Fruit fly (Drosophila melanogaster) whole organism, embryonic: ENCODE measurements around the gene CG2854.

ENCODE experiments used
- Atf6 ChIP-seq: fragments of 200-800 bp; sonication (Bioruptor generic); IDR thresholded peaks from 2 replicates; pipeline ENCODE4 v1.3.6; 2022; ENCODE audit warnings: missing biosample characterization, missing genetic modification characterization
- Bgb ChIP-seq: fragments of 200-800 bp; sonication (Bioruptor generic); IDR thresholded peaks from 2 replicates; pipeline ENCODE4 v1.3.6; 2022; ENCODE audit warnings: missing biosample characterization, missing genetic modification characterization; ENCODE audit not compliant: partially characterized antibody
- Bteb2 ChIP-seq: fragments of 200-800 bp; sonication (Bioruptor generic); optimal IDR thresholded peaks from 2 replicates; lab custom pipeline; 2016; ENCODE audit warnings: missing biosample characterization, missing genetic modification characterization
- CG11504 ChIP-seq: fragments of 200-800 bp; sonication (Bioruptor generic); optimal IDR thresholded peaks from 3 replicates; lab custom pipeline; 2019; ENCODE audit warnings: missing biosample characterization, mild to moderate bottlenecking, missing genetic modification characterization, moderate library complexity
- CG12299 ChIP-seq: fragments of 200-800 bp; sonication (Bioruptor generic); optimal IDR thresholded peaks from 2 replicates; lab custom pipeline; 2018; ENCODE audit warnings: missing biosample characterization, mild to moderate bottlenecking, missing genetic modification characterization
- CG17328 ChIP-seq: fragments of 200-800 bp; sonication (Bioruptor generic); IDR thresholded peaks from 2 replicates; pipeline ENCODE4 v1.3.6; 2022; ENCODE audit warnings: missing biosample characterization, missing genetic modification characterization
- CG2712 ChIP-seq: fragments of 200-800 bp; optimal IDR thresholded peaks from 3 replicates; lab custom pipeline; 2019; ENCODE audit warnings: missing biosample characterization, mild to moderate bottlenecking, missing genetic modification characterization, moderate library complexity
- CG34422 ChIP-seq: fragments of 200-800 bp; sonication (Bioruptor generic); IDR thresholded peaks from 3 replicates; pipeline ENCODE4 v1.3.6; 2022; ENCODE audit warnings: missing biosample characterization, missing genetic modification characterization
- CG4360 ChIP-seq: fragments of 200-800 bp; sonication (Bioruptor generic); IDR thresholded peaks from 2 replicates; pipeline ENCODE4 v1.3.6; 2022; ENCODE audit warnings: missing biosample characterization, missing genetic modification characterization
- CG43689 ChIP-seq: fragments of 200-800 bp; sonication (Bioruptor generic); IDR thresholded peaks from 2 replicates; pipeline ENCODE4 v1.3.6; 2022; ENCODE audit warnings: missing biosample characterization, missing genetic modification characterization
- CG4404 ChIP-seq: fragments of 200-800 bp; sonication (Bioruptor generic); IDR thresholded peaks from 2 replicates; pipeline ENCODE4 v1.3.6; 2022; ENCODE audit warnings: missing biosample characterization, missing genetic modification characterization
- CG9817 ChIP-seq: fragments of 200-800 bp; sonication (Bioruptor generic); optimal IDR thresholded peaks from 2 replicates; lab custom pipeline; 2018; ENCODE audit warnings: missing biosample characterization, mild to moderate bottlenecking, missing genetic modification characterization, moderate library complexity
- Camta ChIP-seq: fragments of 200-800 bp; sonication (Bioruptor generic); optimal IDR thresholded peaks from 2 replicates; lab custom pipeline; 2016; ENCODE audit warnings: missing biosample characterization, missing genetic modification characterization
- Chrac-16 ChIP-seq: fragments of 200-800 bp; sonication (Bioruptor generic); optimal IDR thresholded peaks from 3 replicates; lab custom pipeline; 2016; ENCODE audit warnings: missing biosample characterization, missing genetic modification characterization
- Dbx ChIP-seq: fragments of 200-800 bp; sonication (Bioruptor generic); IDR thresholded peaks from 3 replicates; pipeline ENCODE4 v1.3.6; 2022; ENCODE audit warnings: missing biosample characterization, missing genetic modification characterization
- Doc3 ChIP-seq: fragments of 200-800 bp; sonication (Bioruptor generic); IDR thresholded peaks from 3 replicates; pipeline ENCODE4 v1.3.6; 2022; ENCODE audit warnings: missing biosample characterization, missing genetic modification characterization; ENCODE audit not compliant: partially characterized antibody
- Dp ChIP-seq: fragments of 200-800 bp; sonication (Bioruptor generic); optimal IDR thresholded peaks from 2 replicates; lab custom pipeline; 2018; ENCODE audit warnings: missing biosample characterization, mild to moderate bottlenecking, missing genetic modification characterization, moderate library complexity
- Eip74EF ChIP-seq, 2 experiments: fragments of 200-800 bp in 1 of 2; fragments of >200 bp in 1 of 2; sonication (Bioruptor generic) in 1 of 2; optimal IDR thresholded peaks; 2 replicates each; lab custom pipeline; 2017 to 2019; ENCODE audit warnings: missing biosample characterization in 2 of 2, missing genetic modification characterization in 2 of 2, mild to moderate bottlenecking in 1 of 2, moderate library complexity in 1 of 2
- Ets65A ChIP-seq: fragments of 200-800 bp; sonication (Bioruptor generic); peaks from one replicate; lab custom pipeline; 2016; ENCODE audit warnings: missing biosample characterization, missing genetic modification characterization
- HLH3B ChIP-seq: fragments of 200-800 bp; sonication (Bioruptor generic); IDR thresholded peaks from 2 replicates; pipeline ENCODE4 v1.3.6; 2022; ENCODE audit warnings: missing biosample characterization, missing genetic modification characterization
- Hr51 ChIP-seq, 2 experiments: fragments of 200-800 bp; sonication (Bioruptor generic); optimal IDR thresholded peaks; 2 replicates in 1 of 2; 3 replicates in 1 of 2; lab custom pipeline; 2016 to 2018; ENCODE audit warnings: missing biosample characterization in 2 of 2, missing genetic modification characterization in 2 of 2, mild to moderate bottlenecking in 1 of 2, moderate library complexity in 1 of 2
- Lhr ChIP-seq: fragments of 200-800 bp; sonication (Bioruptor generic); optimal IDR thresholded peaks from 3 replicates; lab custom pipeline; 2017; ENCODE audit warnings: mild to moderate bottlenecking, missing biosample characterization, missing genetic modification reagents, missing genetic modification characterization
- Max ChIP-seq: fragments of 200-800 bp; sonication (Bioruptor generic); optimal IDR thresholded peaks from 2 replicates; lab custom pipeline; 2016; ENCODE audit warnings: missing biosample characterization, mild to moderate bottlenecking, missing genetic modification characterization
- Mes4 ChIP-seq: fragments of 200-800 bp; sonication (Bioruptor generic); optimal IDR thresholded peaks from 2 replicates; lab custom pipeline; 2016; ENCODE audit warnings: missing biosample characterization, missing genetic modification characterization
- NC2α ChIP-seq: fragments of 200-800 bp; sonication (Bioruptor generic); optimal IDR thresholded peaks from 2 replicates; lab custom pipeline; 2016; ENCODE audit warnings: missing biosample characterization, missing genetic modification characterization
- Rfx ChIP-seq: fragments of 200-800 bp; sonication (Bioruptor generic); IDR thresholded peaks from 2 replicates; pipeline ENCODE4 v1.3.6; 2022; ENCODE audit warnings: missing biosample characterization, missing genetic modification characterization
- Spps ChIP-seq: fragments of 200-800 bp; sonication (Bioruptor generic); optimal IDR thresholded peaks from 2 replicates; lab custom pipeline; 2018; ENCODE audit warnings: missing biosample characterization, mild to moderate bottlenecking, missing genetic modification characterization
- ac ChIP-seq: fragments of 200-800 bp; sonication (Bioruptor generic); optimal IDR thresholded peaks from 3 replicates; lab custom pipeline; 2017; ENCODE audit warnings: missing biosample characterization, mild to moderate bottlenecking, missing genetic modification characterization
- al ChIP-seq: fragments of 200-800 bp; sonication (Bioruptor generic); IDR thresholded peaks from 2 replicates; pipeline ENCODE4 v1.3.6; 2022; ENCODE audit warnings: missing biosample characterization, missing genetic modification characterization
- ap ChIP-seq: fragments of 200-800 bp; sonication (Bioruptor generic); IDR thresholded peaks from 2 replicates; pipeline ENCODE4 v1.3.6; 2022; ENCODE audit warnings: missing biosample characterization, missing genetic modification characterization
- bsh ChIP-seq, 2 experiments: fragments of 200-800 bp; sonication (Bioruptor generic); optimal IDR thresholded peaks; 2 replicates each; lab custom pipeline; 2017 to 2018; ENCODE audit warnings: mild to moderate bottlenecking in 2 of 2, missing biosample characterization in 2 of 2, missing genetic modification characterization in 2 of 2, moderate library complexity in 1 of 2
- corto ChIP-seq: fragments of 200-800 bp; sonication (Bioruptor generic); optimal IDR thresholded peaks from 2 replicates; lab custom pipeline; 2016; ENCODE audit warnings: missing biosample characterization, mild to moderate bottlenecking, missing genetic modification characterization, moderate library complexity
- exex ChIP-seq: fragments of 200-800 bp; sonication (Bioruptor generic); optimal IDR thresholded peaks from 4 replicates; lab custom pipeline; 2018; ENCODE audit warnings: missing biosample characterization, mild to moderate bottlenecking, missing genetic modification characterization, moderate library complexity
- gem ChIP-seq: fragments of 200-800 bp; sonication (Bioruptor generic); optimal IDR thresholded peaks from 2 replicates; lab custom pipeline; 2019; ENCODE audit warnings: missing biosample characterization, mild to moderate bottlenecking, missing genetic modification characterization, moderate library complexity
- grau ChIP-seq: fragments of 200-800 bp; optimal IDR thresholded peaks from 3 replicates; lab custom pipeline; 2019; ENCODE audit warnings: missing biosample characterization, mild to moderate bottlenecking, missing genetic modification characterization, moderate library complexity
- gsb-n ChIP-seq: fragments of 200-800 bp; sonication (Bioruptor generic); optimal IDR thresholded peaks from 3 replicates; lab custom pipeline; 2018; ENCODE audit warnings: missing biosample characterization, mild to moderate bottlenecking, missing genetic modification characterization
- hkb ChIP-seq, 2 experiments: fragments of 200-800 bp in 1 of 2; fragments of >200 bp in 1 of 2; sonication (Bioruptor generic) in 1 of 2; IDR thresholded peaks in 1 of 2; optimal IDR thresholded peaks in 1 of 2; 2 replicates each; pipeline versions ENCODE4 v1.3.6 to Lab custom; 2017 to 2022; ENCODE audit warnings: missing biosample characterization in 1 of 2, missing genetic modification characterization in 1 of 2
- lbe ChIP-seq: fragments of 200-800 bp; sonication (Bioruptor generic); optimal IDR thresholded peaks from 2 replicates; lab custom pipeline; 2016; ENCODE audit warnings: missing biosample characterization, mild to moderate bottlenecking, missing genetic modification characterization
- lov ChIP-seq, 2 experiments: fragments of 200-800 bp in 1 of 2; fragments of >200 bp in 1 of 2; sonication (Bioruptor generic) in 1 of 2; IDR thresholded peaks in 1 of 2; optimal IDR thresholded peaks in 1 of 2; 2 replicates in 1 of 2; 3 replicates in 1 of 2; pipeline versions ENCODE4 v1.3.6 to Lab custom; 2017 to 2022; ENCODE audit warnings: missing biosample characterization in 1 of 2, missing genetic modification characterization in 1 of 2
- nom ChIP-seq: fragments of 200-800 bp; sonication (Bioruptor generic); optimal IDR thresholded peaks from 2 replicates; lab custom pipeline; 2017; ENCODE audit warnings: missing biosample characterization, missing genetic modification characterization, mild to moderate bottlenecking, moderate library complexity, missing genetic modification reagents
- pan ChIP-seq, 4 experiments: fragments of >200 bp in 3 of 4; fragments of 200-800 bp in 1 of 4; sonication (Bioruptor generic) in 1 of 4; optimal IDR thresholded peaks in 3 of 4; IDR thresholded peaks in 1 of 4; 2 replicates each; pipeline versions ENCODE4 v1.3.6 to Lab custom; 2017 to 2022; ENCODE audit warnings: missing biosample characterization in 2 of 4, missing genetic modification characterization in 2 of 4, mixed read lengths in 1 of 4
- pros ChIP-seq: fragments of 200-800 bp; sonication (Bioruptor generic); optimal IDR thresholded peaks from 3 replicates; lab custom pipeline; 2019; ENCODE audit warnings: missing biosample characterization, mild to moderate bottlenecking, missing genetic modification characterization, moderate library complexity
- row ChIP-seq: fragments of 200-800 bp; sonication (Bioruptor generic); IDR thresholded peaks from 3 replicates; pipeline ENCODE4 v1.3.6; 2022; ENCODE audit warnings: missing biosample characterization, missing genetic modification characterization
- run ChIP-seq: fragments of 200-800 bp; sonication (Bioruptor generic); optimal IDR thresholded peaks from 3 replicates; lab custom pipeline; 2018; ENCODE audit warnings: missing biosample characterization, mild to moderate bottlenecking, missing genetic modification characterization
- sd ChIP-seq: fragments of 200-800 bp; sonication (Bioruptor generic); optimal IDR thresholded peaks from 3 replicates; lab custom pipeline; 2018; ENCODE audit warnings: missing biosample characterization, mild to moderate bottlenecking, missing genetic modification characterization, moderate library complexity
- sima ChIP-seq: fragments of 200-800 bp; sonication (Bioruptor generic); optimal IDR thresholded peaks from 2 replicates; lab custom pipeline; 2016; ENCODE audit warnings: missing biosample characterization, missing genetic modification characterization
- sisA ChIP-seq: fragments of 200-800 bp; sonication (Bioruptor generic); IDR thresholded peaks from 2 replicates; pipeline ENCODE4 v1.3.6; 2022; ENCODE audit warnings: missing biosample characterization, missing genetic modification characterization
- sr ChIP-seq: fragments of 200-800 bp; sonication (Bioruptor generic); IDR thresholded peaks from 3 replicates; pipeline ENCODE4 v1.3.6; 2022; ENCODE audit warnings: missing biosample characterization, missing genetic modification characterization
- zfh1 ChIP-seq: fragments of 200-800 bp; sonication (Bioruptor generic); IDR thresholded peaks from 3 replicates; pipeline ENCODE4 v1.3.6; 2022; ENCODE audit warnings: missing biosample characterization, missing genetic modification characterization

CG2854 gene

dm6 chrX:2359845-2360244 lies 32.9 kb downstream of the CG2854 start (continued):
- peak; percentile 42 for TF ChIP-seq gem (tag; lab: Kevin White, UChicago)
- peak; percentile 17 for TF ChIP-seq CG2712 (tag; lab: Kevin White, UChicago)
- TF ChIP-seq ap, result peak; percentile 39; the same call in 1 of the 2 replicates
- TF ChIP-seq HLH3B, result peak; percentile 43; the same call in 1 of the 2 replicates
- TF ChIP-seq Rfx, result peak; percentile 48; the same call in 1 of the 2 replicates
- no peak for TF ChIP-seq CG34422 (GFP tag; lab: Robert Waterston, UW)
- TF ChIP-seq sd (tag; lab: Kevin White, UChicago), result no peak
- TF ChIP-seq CG4404 (GFP tag; lab: Robert Waterston, UW), result no peak
- TF ChIP-seq corto (GFP tag; lab: Kevin White, UChicago), result peak; percentile 34
- no peak for TF ChIP-seq Chrac-16 (GFP tag; lab: Kevin White, UChicago)
- TF ChIP-seq lbe (GFP tag; lab: Kevin White, UChicago), result peak; percentile 66
- no peak for TF ChIP-seq pan (optimal IDR thresholded peaks at IDR 0.05; lab: Kevin White, UChicago)
- TF ChIP-seq pan (GFP tag; optimal IDR thresholded peaks at IDR 0.05 in 1 of 2, IDR thresholded peaks at IDR 0.05 in 1 of 2), result peak in 1 of 2 experiments; percentile 36
- TF ChIP-seq sima (GFP tag; lab: Kevin White, UChicago), result no peak
- TF ChIP-seq Doc3, result no peak
- no peak for TF ChIP-seq Eip74EF (GFP tag; optimal IDR thresholded peaks at IDR 0.05; lab: Kevin White, UChicago)
- TF ChIP-seq sisA (GFP tag; lab: Robert Waterston, UW), result peak; percentile 62
- TF ChIP-seq row, result peak; percentile 25; the same call in 1 of the 3 replicates
- no peak for TF ChIP-seq lov (optimal IDR thresholded peaks at IDR 0.05; lab: Kevin White, UChicago)
- TF ChIP-seq lov (GFP tag; IDR thresholded peaks at IDR 0.05; lab: Robert Waterston, UW), result no peak
- 0 out of 3 replicates have a peak, but pooled peaks have one; percentile 10 for TF ChIP-seq zfh1 (GFP tag; lab: Robert Waterston, UW)
- TF ChIP-seq Max, result no peak
- TF ChIP-seq ac (GFP tag; lab: Kevin White, UChicago), result no peak
- TF ChIP-seq CG12299 (tag; lab: Kevin White, UChicago), result no peak
- TF ChIP-seq Bteb2 (GFP tag; lab: Kevin White, UChicago), result no peak
- peak; percentile 88 for TF ChIP-seq nom (GFP tag; lab: Kevin White, UChicago)
- TF ChIP-seq grau (tag; lab: Kevin White, UChicago), result no peak
- no peak for TF ChIP-seq hkb (optimal IDR thresholded peaks at IDR 0.05; lab: Kevin White, UChicago)
- TF ChIP-seq hkb (GFP tag; IDR thresholded peaks at IDR 0.05; lab: Robert Waterston, UW), result peak; percentile 55
- no peak for TF ChIP-seq CG43689
- TF ChIP-seq sr (GFP tag; lab: Robert Waterston, UW), result no peak; the same call in 2 of the 3 replicates
- no peak for TF ChIP-seq NC2α (GFP tag; lab: Kevin White, UChicago)
- no peak for TF ChIP-seq Spps (tag; lab: Kevin White, UChicago)
- TF ChIP-seq Dbx, result no peak
- no peak for TF ChIP-seq exex (tag; lab: Kevin White, UChicago)
- TF ChIP-seq bsh (GFP tag; optimal IDR thresholded peaks at IDR 0.05; lab: Kevin White, UChicago), result peak; percentile 11 to 88
- no peak for TF ChIP-seq Dp (GFP tag; lab: Kevin White, UChicago)
- no peak for TF ChIP-seq run (tag; lab: Kevin White, UChicago)
- no peak for TF ChIP-seq CG4360 (GFP tag; lab: Robert Waterston, UW)
- no peak for TF ChIP-seq Bgb
- TF ChIP-seq Lhr, result no peak
- peak in 1 of 2 experiments; percentile 14 for TF ChIP-seq Hr51 (GFP tag; optimal IDR thresholded peaks at IDR 0.05; lab: Kevin White, UChicago)
- no peak for TF ChIP-seq gsb-n (tag; lab: Kevin White, UChicago)
- peak; percentile 21 for TF ChIP-seq Ets65A
- TF ChIP-seq al (GFP tag; lab: Robert Waterston, UW), result no peak
- TF ChIP-seq CG9817 (tag; lab: Kevin White, UChicago), result no peak
- TF ChIP-seq CG17328 (GFP tag; lab: Robert Waterston, UW), result peak; percentile 41; the same call in 1 of the 2 replicates
- no peak for TF ChIP-seq Camta (GFP tag; lab: Kevin White, UChicago)
- TF ChIP-seq CG11504 (tag; lab: Kevin White, UChicago), result peak; percentile 42
- TF ChIP-seq Mes4, result no peak
- no peak for TF ChIP-seq Atf6 (GFP tag; lab: Robert Waterston, UW)
- no peak for TF ChIP-seq pros (GFP tag; lab: Kevin White, UChicago)
